Worm (Caenorhabditis elegans): ENCODE measurements around the gene nhr-239.

nhr-239 gene

ce11 chrIII:2530313-2530712, 31.2 kb upstream of the nhr-239 start, which contains the start of gene cone-1:
Gene cone-1 (plus strand): TSS chrIII:2530613.
- TF ChIP-seq nhr-76 (tag; optimal IDR thresholded peaks at IDR 0.05) (no peak), nhr-77 (tag; optimal IDR thresholded peaks at IDR 0.05) (no peak), irx-1 (tag; optimal IDR thresholded peaks at IDR 0.05) (no peak), mab-9 (GFP tag; IDR thresholded peaks at IDR 0.05) (no peak)

- peak; percentile 88 for TF ChIP-seq lin-14 (GFP tag; optimal IDR thresholded peaks at IDR 0.05)
- TF ChIP-seq efl-1 (optimal IDR thresholded peaks at IDR 0.05): peak; percentile 2 to 32
- peak in 1 of 2 experiments; percentile 18 for TF ChIP-seq efl-1 (GFP tag; optimal IDR thresholded peaks at IDR 0.05 in 1 of 2)
- no peak for TF ChIP-seq C04F5.9 (tag; optimal IDR thresholded peaks at IDR 0.05)
- peak; percentile 73 for TF ChIP-seq nhr-47 (tag; optimal IDR thresholded peaks at IDR 0.05)
- TF ChIP-seq lin-13 (GFP tag; optimal IDR thresholded peaks at IDR 0.05): peak; percentile 28
- TF ChIP-seq unc-62 (GFP tag; optimal IDR thresholded peaks at IDR 0.05): no peak
- TF ChIP-seq rnt-1 (tag; optimal IDR thresholded peaks at IDR 0.05): no peak
- TF ChIP-seq mdl-1 (tag; optimal IDR thresholded peaks at IDR 0.05): peak in 1 of 2 experiments; percentile 37
- TF ChIP-seq lin-39 (tag; optimal IDR thresholded peaks at IDR 0.05): no peak
- TF ChIP-seq lsy-2 (tag; optimal IDR thresholded peaks at IDR 0.05): peak; percentile 29 to 44
- TF ChIP-seq mep-1 (tag; optimal IDR thresholded peaks at IDR 0.05): peak; percentile 35
- TF ChIP-seq tbx-2 (tag; optimal IDR thresholded peaks at IDR 0.05): peak; percentile 59
- TF ChIP-seq ztf-11 (tag; optimal IDR thresholded peaks at IDR 0.05): peak in 1 of 2 experiments; percentile 45
- peak; percentile 72 for TF ChIP-seq nhr-71 (tag; optimal IDR thresholded peaks at IDR 0.05)
- peak; percentile 19 for TF ChIP-seq snpc-4 (tag; optimal IDR thresholded peaks at IDR 0.05)
- TF ChIP-seq hpl-2 (GFP tag; optimal IDR thresholded peaks at IDR 0.05): no peak
- peak in 1 of 3 experiments; percentile 30 for TF ChIP-seq ceh-82 (tag; optimal IDR thresholded peaks at IDR 0.05)
- peak; percentile 81 for TF ChIP-seq unc-86 (tag; optimal IDR thresholded peaks at IDR 0.05)
- TF ChIP-seq tlp-1 (tag; optimal IDR thresholded peaks at IDR 0.05): no peak
- peak; percentile 15 for TF ChIP-seq xbp-1 (tag; optimal IDR thresholded peaks at IDR 0.05)
- TF ChIP-seq jun-1 (tag; optimal IDR thresholded peaks at IDR 0.05): peak; percentile 38
- TF ChIP-seq swsn-7 (tag; optimal IDR thresholded peaks at IDR 0.05): peak; percentile 56
- peak; percentile 82 for TF ChIP-seq fkh-8 (tag; optimal IDR thresholded peaks at IDR 0.05)
- peak; percentile 50 for TF ChIP-seq nhr-85 (tag)
- TF ChIP-seq dpl-1 (GFP tag; optimal IDR thresholded peaks at IDR 0.05): peak in 1 of 3 experiments; percentile 28
- TF ChIP-seq snu-23 (GFP tag; optimal IDR thresholded peaks at IDR 0.05): peak; percentile 52
- TF ChIP-seq egl-13 (tag; optimal IDR thresholded peaks at IDR 0.05): peak; percentile 79
Measured at ce11 chrIII:2532716-2533115, 28.8 kb upstream of the nhr-239 start.

ce11 chrIII:2535122-2535521, 26.4 kb upstream of the nhr-239 start:
- TF ChIP-seq nhr-47 (tag; optimal IDR thresholded peaks at IDR 0.05): peak; percentile 45
- peak in 1 of 2 experiments; percentile 7 for TF ChIP-seq lsy-2 (tag; optimal IDR thresholded peaks at IDR 0.05)
- no peak for TF ChIP-seq jun-1 (tag; optimal IDR thresholded peaks at IDR 0.05)
- no peak for TF ChIP-seq ama-1 (optimal IDR thresholded peaks at IDR 0.05)
- TF ChIP-seq Y116A8C.19 (tag; optimal IDR thresholded peaks at IDR 0.05; ENCODE audit: borderline replicate concordance): no peak
- TF ChIP-seq C16A3.4 (tag; optimal IDR thresholded peaks at IDR 0.05): no peak
- peak; percentile 45 for TF ChIP-seq unc-86 (tag; optimal IDR thresholded peaks at IDR 0.05)
- TF ChIP-seq unc-98 (GFP tag; IDR thresholded peaks at IDR 0.05): no peak
- TF ChIP-seq mef-2 (tag; optimal IDR thresholded peaks at IDR 0.05): no peak
- peak; percentile 80 for TF ChIP-seq lin-14 (GFP tag; optimal IDR thresholded peaks at IDR 0.05)
- no peak for TF ChIP-seq unc-62 (GFP tag; optimal IDR thresholded peaks at IDR 0.05)
- TF ChIP-seq skn-1 (tag; optimal IDR thresholded peaks at IDR 0.05): no peak
- peak; percentile 16 for TF ChIP-seq tbx-2 (tag; optimal IDR thresholded peaks at IDR 0.05)
- TF ChIP-seq unc-130 (tag; optimal IDR thresholded peaks at IDR 0.05): no peak
- peak; percentile 40 for TF ChIP-seq nhr-71 (tag; optimal IDR thresholded peaks at IDR 0.05)
- TF ChIP-seq mep-1 (tag; optimal IDR thresholded peaks at IDR 0.05): peak; percentile 28
- TF ChIP-seq aly-2 (tag; optimal IDR thresholded peaks at IDR 0.05): no peak
- peak; percentile 69 for TF ChIP-seq fkh-8 (tag; optimal IDR thresholded peaks at IDR 0.05)
- TF ChIP-seq ceh-82 (tag; optimal IDR thresholded peaks at IDR 0.05): peak in 2 of 3 experiments; percentile 9 to 61
- no peak for TF ChIP-seq nhr-85 (tag)
- TF ChIP-seq dpl-1 (GFP tag; optimal IDR thresholded peaks at IDR 0.05): peak in 1 of 3 experiments; percentile 33
- TF ChIP-seq mab-9 (GFP tag; IDR thresholded peaks at IDR 0.05): peak; percentile 14; the same call in 1 of the 2 replicates
- no peak for TF ChIP-seq elt-2 (tag; optimal IDR thresholded peaks at IDR 0.05)
- no peak for TF ChIP-seq nhr-84 (tag; optimal IDR thresholded peaks at IDR 0.05)
- no peak for TF ChIP-seq unc-30 (tag; optimal IDR thresholded peaks at IDR 0.05)
- TF ChIP-seq snu-23 (GFP tag; optimal IDR thresholded peaks at IDR 0.05): peak; percentile 5
- peak; percentile 45 for TF ChIP-seq swsn-7 (tag; optimal IDR thresholded peaks at IDR 0.05)
- TF ChIP-seq mdl-1 (tag; optimal IDR thresholded peaks at IDR 0.05): no peak
- peak in 1 of 2 experiments; percentile 14 for TF ChIP-seq efl-1 (optimal IDR thresholded peaks at IDR 0.05)
- TF ChIP-seq efl-1 (GFP tag; optimal IDR thresholded peaks at IDR 0.05 in 1 of 2): no peak
- TF ChIP-seq fkh-4 (tag; optimal IDR thresholded peaks at IDR 0.05; ENCODE audit: borderline replicate concordance): no peak
- TF ChIP-seq lir-3 (tag; optimal IDR thresholded peaks at IDR 0.05; ENCODE audit: poor library complexity): no peak
- peak in 1 of 2 experiments; percentile 26 for TF ChIP-seq lin-35 (GFP tag; optimal IDR thresholded peaks at IDR 0.05)
- no peak for TF ChIP-seq nhr-90 (tag; optimal IDR thresholded peaks at IDR 0.05; ENCODE audit: poor library complexity)

All from whole organism, L1 larva.